Worm (Caenorhabditis elegans): Measurements from ENCODE around the gene Y49F6B.20.

- TF ChIP-seq W03F9.2 (tag; optimal IDR thresholded peaks at IDR 0.05) = no peak
- no peak for TF ChIP-seq him-1 (tag; optimal IDR thresholded peaks at IDR 0.05)
These were observed 2.4 kb upstream of the Y49F6B.20 start, which contains the start of gene Y49F6B.6 for ce11 chrII:3472817-3473216.
